Fruit fly (Drosophila melanogaster) whole organism, pupa: ENCODE results near the gene CG7768.

Experiments
- CG10348 ChIP-seq: fragments of 200-800 bp; sonication (Bioruptor generic); IDR thresholded peaks from 2 replicates; pipeline ENCODE4 v1.3.6; 2022; ENCODE audit warnings: missing biosample characterization, missing genetic modification characterization
- CG14655 ChIP-seq: fragments of 200-800 bp; sonication (Bioruptor generic); optimal IDR thresholded peaks from 3 replicates; lab custom pipeline; 2017; ENCODE audit warnings: mild to moderate bottlenecking, missing biosample characterization, missing genetic modification reagents, missing genetic modification characterization
- CG8159 ChIP-seq: fragments of 200-800 bp; sonication (Bioruptor generic); optimal IDR thresholded peaks from 3 replicates; lab custom pipeline; 2018; ENCODE audit warnings: missing biosample characterization, mild to moderate bottlenecking, missing genetic modification characterization, moderate library complexity
- Ets98B ChIP-seq: fragments of 200-800 bp; sonication (Bioruptor generic); IDR thresholded peaks from 2 replicates; pipeline ENCODE4 v1.3.6; 2022; ENCODE audit warnings: missing biosample characterization, missing genetic modification characterization
- Pif1B ChIP-seq: fragments of 200-800 bp; sonication (Bioruptor generic); optimal IDR thresholded peaks from 3 replicates; lab custom pipeline; 2016; ENCODE audit warnings: missing biosample characterization, missing genetic modification characterization

- no peak for TF ChIP-seq Pif1B (GFP tag; lab: Kevin White, UChicago)
- TF ChIP-seq CG8159, result no peak
- TF ChIP-seq Ets98B (GFP tag; lab: Robert Waterston, UW), result no peak
- TF ChIP-seq CG14655 (GFP tag; lab: Kevin White, UChicago), result no peak
- TF ChIP-seq CG10348 (GFP tag; lab: Robert Waterston, UW), result no peak
Measured at dm6 chr3L:14212300-14212893, 5.6 kb upstream of the CG7768 start.
